Fruit fly (Drosophila melanogaster) whole organism, embryonic: Measurements from ENCODE around the gene CG11550.

Experiments used
- Ada2b ChIP-seq: fragments of 200-800 bp; sonication (Bioruptor generic); IDR thresholded peaks from 2 replicates; pipeline ENCODE4 v1.3.6; 2022; ENCODE audit warnings: missing biosample characterization, missing genetic modification characterization
- Atf6 ChIP-seq: fragments of 200-800 bp; sonication (Bioruptor generic); IDR thresholded peaks from 2 replicates; pipeline ENCODE4 v1.3.6; 2022; ENCODE audit warnings: missing biosample characterization, missing genetic modification characterization
- Bdp1 ChIP-seq: fragments of 200-800 bp; sonication (Bioruptor generic); optimal IDR thresholded peaks from 3 replicates; lab custom pipeline; 2016; ENCODE audit warnings: missing biosample characterization, missing genetic modification characterization
- CG10543 ChIP-seq: fragments of 200-800 bp; sonication (Bioruptor generic); optimal IDR thresholded peaks from 3 replicates; lab custom pipeline; 2017; ENCODE audit warnings: missing biosample characterization, mild to moderate bottlenecking, missing genetic modification characterization, moderate library complexity
- CG11085 ChIP-seq: fragments of 200-800 bp; sonication (Bioruptor generic); IDR thresholded peaks from 2 replicates; pipeline ENCODE4 v1.3.6; 2022; ENCODE audit warnings: missing biosample characterization, missing genetic modification characterization
- CG11504 ChIP-seq: fragments of 200-800 bp; sonication (Bioruptor generic); optimal IDR thresholded peaks from 3 replicates; lab custom pipeline; 2019; ENCODE audit warnings: missing biosample characterization, mild to moderate bottlenecking, missing genetic modification characterization, moderate library complexity
- CG11696 ChIP-seq: fragments of 200-800 bp; sonication (Bioruptor generic); IDR thresholded peaks from 2 replicates; pipeline ENCODE4 v1.3.6; 2022; ENCODE audit warnings: missing biosample characterization, missing genetic modification characterization
- CG12104 ChIP-seq: fragments of 200-800 bp; sonication (Bioruptor generic); optimal IDR thresholded peaks from 3 replicates; lab custom pipeline; 2016; ENCODE audit warnings: missing biosample characterization, missing genetic modification characterization
- CG13296 ChIP-seq: fragments of 200-800 bp; sonication (Bioruptor generic); optimal IDR thresholded peaks from 3 replicates; lab custom pipeline; 2018; ENCODE audit warnings: missing biosample characterization, mild to moderate bottlenecking, missing genetic modification characterization
- CG13424 ChIP-seq: fragments of 200-800 bp; sonication (Bioruptor generic); optimal IDR thresholded peaks from 2 replicates; lab custom pipeline; 2019; ENCODE audit warnings: missing biosample characterization, mild to moderate bottlenecking, missing genetic modification characterization, moderate library complexity
- CG14667 ChIP-seq: fragments of 200-800 bp; sonication (Bioruptor generic); IDR thresholded peaks from 2 replicates; pipeline ENCODE4 v1.3.6; 2022; ENCODE audit warnings: missing biosample characterization, missing genetic modification characterization
- CG15269 ChIP-seq: fragments of 200-800 bp; sonication (Bioruptor generic); optimal IDR thresholded peaks from 2 replicates; lab custom pipeline; 2018; ENCODE audit warnings: missing biosample characterization, mild to moderate bottlenecking, missing genetic modification characterization, moderate library complexity
- CG15601 ChIP-seq: fragments of 200-800 bp; sonication (Bioruptor generic); optimal IDR thresholded peaks from 3 replicates; lab custom pipeline; 2019; ENCODE audit warnings: missing biosample characterization, mild to moderate bottlenecking, missing genetic modification characterization, moderate library complexity
- CG15696 ChIP-seq: fragments of 200-800 bp; sonication (Bioruptor generic); optimal IDR thresholded peaks from 2 replicates; lab custom pipeline; 2019; ENCODE audit warnings: missing biosample characterization, mild to moderate bottlenecking, missing genetic modification characterization, moderate library complexity
- CG1603 ChIP-seq: fragments of 200-800 bp; sonication (Bioruptor generic); optimal IDR thresholded peaks from 2 replicates; lab custom pipeline; 2019; ENCODE audit warnings: missing biosample characterization, mild to moderate bottlenecking, missing genetic modification characterization, moderate library complexity
- CG17359 ChIP-seq: fragments of 200-800 bp; sonication (Bioruptor generic); optimal IDR thresholded peaks from 3 replicates; lab custom pipeline; 2018; ENCODE audit warnings: missing biosample characterization, mild to moderate bottlenecking, missing genetic modification characterization, moderate library complexity
- CG17829 ChIP-seq: fragments of 200-800 bp; optimal IDR thresholded peaks from 2 replicates; lab custom pipeline; 2019; ENCODE audit warnings: missing biosample characterization, mild to moderate bottlenecking, missing genetic modification characterization, moderate library complexity
- CG1792 ChIP-seq: fragments of 200-800 bp; sonication (Bioruptor generic); optimal IDR thresholded peaks from 2 replicates; lab custom pipeline; 2016; ENCODE audit warnings: missing biosample characterization, missing genetic modification characterization
- CG1832 ChIP-seq: fragments of 200-800 bp; sonication (Bioruptor generic); optimal IDR thresholded peaks from 2 replicates; lab custom pipeline; 2017; ENCODE audit warnings: missing biosample characterization, mild to moderate bottlenecking, missing genetic modification characterization, inconsistent platforms
- CG32532 ChIP-seq: fragments of 200-800 bp; sonication (Bioruptor generic); IDR thresholded peaks from 2 replicates; pipeline ENCODE4 v1.3.6; 2022; ENCODE audit warnings: missing biosample characterization, missing genetic modification characterization
- CG32772 ChIP-seq: fragments of 200-800 bp; sonication (Bioruptor generic); IDR thresholded peaks from 2 replicates; pipeline ENCODE4 v1.3.6; 2022; ENCODE audit warnings: missing biosample characterization, missing genetic modification characterization
- CG42726 ChIP-seq: fragments of 200-800 bp; sonication (Bioruptor generic); IDR thresholded peaks from 2 replicates; pipeline ENCODE4 v1.3.6; 2022; ENCODE audit warnings: missing biosample characterization, missing genetic modification characterization; ENCODE audit not compliant: partially characterized antibody
- CG8478 ChIP-seq: fragments of >200 bp; optimal IDR thresholded peaks from 2 replicates; lab custom pipeline; 2018
- CG8765 ChIP-seq: fragments of 200-800 bp; sonication (Bioruptor generic); IDR thresholded peaks from 2 replicates; pipeline ENCODE4 v1.3.6; 2022; ENCODE audit warnings: missing biosample characterization, missing genetic modification characterization
- D19A ChIP-seq: fragments of 200-800 bp; optimal IDR thresholded peaks from 3 replicates; lab custom pipeline; 2019; ENCODE audit warnings: missing biosample characterization, mild to moderate bottlenecking, missing genetic modification characterization, moderate library complexity
- Doc3 ChIP-seq: fragments of 200-800 bp; sonication (Bioruptor generic); IDR thresholded peaks from 3 replicates; pipeline ENCODE4 v1.3.6; 2022; ENCODE audit warnings: missing biosample characterization, missing genetic modification characterization; ENCODE audit not compliant: partially characterized antibody
- E2f2 ChIP-seq: fragments of 200-800 bp; sonication (Bioruptor generic); IDR thresholded peaks from 2 replicates; pipeline ENCODE4 v1.3.6; 2022; ENCODE audit warnings: missing biosample characterization, missing genetic modification characterization
- Ets65A ChIP-seq: fragments of 200-800 bp; sonication (Bioruptor generic); peaks from one replicate; lab custom pipeline; 2016; ENCODE audit warnings: missing biosample characterization, missing genetic modification characterization
- Fer3 ChIP-seq: fragments of 200-800 bp; sonication (Bioruptor generic); optimal IDR thresholded peaks from 2 replicates; lab custom pipeline; 2018; ENCODE audit warnings: missing biosample characterization, mild to moderate bottlenecking, missing genetic modification characterization, moderate library complexity
- H15 ChIP-seq: fragments of 200-800 bp; sonication (Bioruptor generic); IDR thresholded peaks from 3 replicates; pipeline ENCODE4 v1.3.6; 2022; ENCODE audit warnings: missing biosample characterization, missing genetic modification characterization
- Hr51 ChIP-seq, 2 experiments: fragments of 200-800 bp; sonication (Bioruptor generic); optimal IDR thresholded peaks; 2 replicates in 1 of 2; 3 replicates in 1 of 2; lab custom pipeline; 2016 to 2018; ENCODE audit warnings: missing biosample characterization in 2 of 2, missing genetic modification characterization in 2 of 2, mild to moderate bottlenecking in 1 of 2, moderate library complexity in 1 of 2
- Jarid2 ChIP-seq: fragments of 200-800 bp; sonication (Bioruptor generic); optimal IDR thresholded peaks from 3 replicates; lab custom pipeline; 2017; ENCODE audit warnings: mild to moderate bottlenecking, missing biosample characterization, missing genetic modification reagents, missing genetic modification characterization
- NFAT ChIP-seq: fragments of 200-800 bp; sonication (Bioruptor generic); IDR thresholded peaks from 2 replicates; pipeline ENCODE4 v1.3.6; 2022; ENCODE audit warnings: missing biosample characterization, missing genetic modification characterization
- Sox102F ChIP-seq: fragments of 200-800 bp; sonication (Bioruptor generic); optimal IDR thresholded peaks from 2 replicates; lab custom pipeline; 2018; ENCODE audit warnings: missing biosample characterization, mild to moderate bottlenecking, missing genetic modification characterization, moderate library complexity
- Sry-β ChIP-seq: fragments of 200-800 bp; sonication (Bioruptor generic); optimal IDR thresholded peaks from 2 replicates; lab custom pipeline; 2018; ENCODE audit warnings: missing biosample characterization, mild to moderate bottlenecking, missing genetic modification characterization, moderate library complexity
- Taf1 ChIP-seq: fragments of 200-800 bp; sonication (Bioruptor generic); IDR thresholded peaks from 2 replicates; pipeline ENCODE4 v1.3.6; 2022; ENCODE audit warnings: missing biosample characterization, missing genetic modification characterization
- Xbp1 ChIP-seq: fragments of 200-800 bp; sonication (Bioruptor generic); optimal IDR thresholded peaks from 3 replicates; lab custom pipeline; 2016; ENCODE audit warnings: missing biosample characterization, mild to moderate bottlenecking, missing genetic modification characterization
- al ChIP-seq: fragments of 200-800 bp; sonication (Bioruptor generic); IDR thresholded peaks from 2 replicates; pipeline ENCODE4 v1.3.6; 2022; ENCODE audit warnings: missing biosample characterization, missing genetic modification characterization
- ash1 ChIP-seq: fragments of 200-800 bp; sonication (Bioruptor generic); optimal IDR thresholded peaks from 2 replicates; lab custom pipeline; 2018; ENCODE audit warnings: missing biosample characterization, mild to moderate bottlenecking, missing genetic modification characterization
- chinmo ChIP-seq: fragments of 200-800 bp; sonication (Bioruptor generic); IDR thresholded peaks from 4 replicates; pipeline ENCODE4 v1.3.6; 2022; ENCODE audit warnings: missing biosample characterization, missing genetic modification characterization; ENCODE audit not compliant: partially characterized antibody
- ci ChIP-seq: fragments of 200-800 bp; sonication (Bioruptor generic); IDR thresholded peaks from 3 replicates; pipeline ENCODE4 v1.3.6; 2022; ENCODE audit warnings: missing biosample characterization, missing genetic modification characterization
- eyg ChIP-seq: fragments of 200-800 bp; sonication (Bioruptor generic); optimal IDR thresholded peaks from 3 replicates; lab custom pipeline; 2016; ENCODE audit warnings: missing biosample characterization, missing genetic modification characterization
- fd96Cb ChIP-seq: fragments of 200-800 bp; sonication (Bioruptor generic); optimal IDR thresholded peaks from 2 replicates; lab custom pipeline; 2018; ENCODE audit warnings: missing biosample characterization, mild to moderate bottlenecking, missing genetic modification characterization, moderate library complexity
- ftz-f1 ChIP-seq: fragments of 200-800 bp; sonication (Bioruptor generic); optimal IDR thresholded peaks from 2 replicates; lab custom pipeline; 2016; ENCODE audit warnings: missing biosample characterization, missing genetic modification characterization
- hkb ChIP-seq, 2 experiments: fragments of 200-800 bp in 1 of 2; fragments of >200 bp in 1 of 2; sonication (Bioruptor generic) in 1 of 2; IDR thresholded peaks in 1 of 2; optimal IDR thresholded peaks in 1 of 2; 2 replicates each; pipeline versions ENCODE4 v1.3.6 to Lab custom; 2017 to 2022; ENCODE audit warnings: missing biosample characterization in 1 of 2, missing genetic modification characterization in 1 of 2
- ro ChIP-seq: fragments of 200-800 bp; sonication (Bioruptor generic); IDR thresholded peaks from 2 replicates; pipeline ENCODE4 v1.3.6; 2022; ENCODE audit warnings: missing biosample characterization, missing genetic modification characterization
- sc ChIP-seq, 3 experiments: fragments of >200 bp in 2 of 3; fragments of 200-800 bp in 1 of 3; sonication (Bioruptor generic) in 1 of 3; optimal IDR thresholded peaks; 2 replicates in 2 of 3; 3 replicates in 1 of 3; lab custom pipeline; 2017; ENCODE audit warnings: mild to moderate bottlenecking in 1 of 3, missing biosample characterization in 1 of 3, missing genetic modification characterization in 1 of 3, missing genetic modification reagents in 1 of 3
- sob ChIP-seq: fragments of 200-800 bp; sonication (Bioruptor generic); IDR thresholded peaks from 2 replicates; pipeline ENCODE4 v1.3.6; 2022; ENCODE audit warnings: missing biosample characterization, missing genetic modification characterization
- tap ChIP-seq: fragments of 200-800 bp; optimal IDR thresholded peaks from 3 replicates; lab custom pipeline; 2019; ENCODE audit warnings: missing biosample characterization, mild to moderate bottlenecking, missing genetic modification characterization, moderate library complexity

CG11550 gene

dm6 chr3R:31709142-31709541 lies 29.5 kb upstream of the CG11550 start (continued):
- no peak for TF ChIP-seq CG1832 (GFP tag; lab: Kevin White, UChicago)
- no peak for TF ChIP-seq sc (optimal IDR thresholded peaks at IDR 0.05; lab: Kevin White, UChicago)
- no peak for TF ChIP-seq sc (GFP tag; optimal IDR thresholded peaks at IDR 0.05; lab: Kevin White, UChicago)
- peak; percentile 65; the same call in 1 of the 3 replicates for TF ChIP-seq ci (GFP tag; lab: Robert Waterston, UW)
- peak in 1 of 2 experiments; percentile 25 for TF ChIP-seq Hr51 (GFP tag; optimal IDR thresholded peaks at IDR 0.05; lab: Kevin White, UChicago)
- no peak for TF ChIP-seq CG11085 (GFP tag; lab: Robert Waterston, UW)
- TF ChIP-seq ro (GFP tag; lab: Robert Waterston, UW): no peak
- peak; percentile 42 for TF ChIP-seq CG1603 (tag; lab: Kevin White, UChicago)
- peak; percentile 52; the same call in 1 of the 2 replicates for TF ChIP-seq sob (GFP tag; lab: Robert Waterston, UW)
- TF ChIP-seq CG32772 (GFP tag; lab: Robert Waterston, UW): peak; percentile 38; the same call in 1 of the 2 replicates
- peak; percentile 28 for TF ChIP-seq CG13296 (GFP tag; lab: Kevin White, UChicago)
- TF ChIP-seq CG10543 (GFP tag; lab: Kevin White, UChicago): peak; percentile 16
- peak; percentile 10 for TF ChIP-seq CG15601 (tag; lab: Kevin White, UChicago)
- TF ChIP-seq CG8478: no peak
- TF ChIP-seq CG15696: no peak
- TF ChIP-seq ash1: no peak
- TF ChIP-seq E2f2: no peak
- TF ChIP-seq CG11696 (GFP tag; lab: Robert Waterston, UW): peak; percentile 29; the same call in 1 of the 2 replicates
- TF ChIP-seq CG32532 (GFP tag; lab: Robert Waterston, UW): peak; percentile 50; the same call in 1 of the 2 replicates
- peak; percentile 16 for TF ChIP-seq Fer3
- peak; percentile 55; the same call in 1 of the 3 replicates for TF ChIP-seq H15 (GFP tag; lab: Robert Waterston, UW)
- 0 out of 2 replicates have a peak, but pooled peaks have one; percentile 6 for TF ChIP-seq CG14667 (GFP tag; lab: Robert Waterston, UW)
- TF ChIP-seq CG15269 (tag; lab: Kevin White, UChicago): peak; percentile 16
- TF ChIP-seq Ada2b (GFP tag; lab: Robert Waterston, UW): peak; percentile 59
- TF ChIP-seq Ets65A (GFP tag; lab: Kevin White, UChicago): peak; percentile 42
- TF ChIP-seq eyg (GFP tag; lab: Kevin White, UChicago): no peak
- TF ChIP-seq Bdp1: no peak
- peak; percentile 20; the same call in 1 of the 2 replicates for TF ChIP-seq NFAT
- no peak for TF ChIP-seq Xbp1 (GFP tag; lab: Kevin White, UChicago)
- no peak for TF ChIP-seq al (GFP tag; lab: Robert Waterston, UW)
- no peak for TF ChIP-seq CG42726 (GFP tag; lab: Robert Waterston, UW)
- TF ChIP-seq tap: peak; percentile 29
- TF ChIP-seq Atf6: no peak
- no peak for TF ChIP-seq Sry-β (GFP tag; lab: Kevin White, UChicago)
- TF ChIP-seq D19A: no peak
- peak; percentile 55 for TF ChIP-seq CG11504 (tag; lab: Kevin White, UChicago)
- no peak for TF ChIP-seq CG8765 (GFP tag; lab: Robert Waterston, UW)
- 0 out of 2 replicates have a peak, but pooled peaks have one; percentile 29 for TF ChIP-seq Taf1 (GFP tag; lab: Robert Waterston, UW)
- peak; percentile 22 for TF ChIP-seq ftz-f1 (GFP tag; lab: Kevin White, UChicago)
- TF ChIP-seq hkb (optimal IDR thresholded peaks at IDR 0.05; lab: Kevin White, UChicago): no peak
- TF ChIP-seq hkb (GFP tag; IDR thresholded peaks at IDR 0.05; lab: Robert Waterston, UW): peak; percentile 32; the same call in 1 of the 2 replicates
- no peak for TF ChIP-seq CG12104 (GFP tag; lab: Kevin White, UChicago)
- peak; percentile 36 for TF ChIP-seq Sox102F (GFP tag; lab: Kevin White, UChicago)
- TF ChIP-seq CG17359 (tag; lab: Kevin White, UChicago): peak; percentile 58
- TF ChIP-seq CG1792 (GFP tag; lab: Kevin White, UChicago): no peak
- no peak for TF ChIP-seq CG17829
- no peak for TF ChIP-seq Jarid2 (GFP tag; lab: Kevin White, UChicago)
- 0 out of 4 replicates have a peak, but pooled peaks have one; percentile 59 for TF ChIP-seq chinmo (GFP tag; lab: Robert Waterston, UW)
- TF ChIP-seq Doc3: no peak
- TF ChIP-seq CG13424 (tag; lab: Kevin White, UChicago): peak; percentile 23
- TF ChIP-seq fd96Cb (tag; lab: Kevin White, UChicago): peak; percentile 9
